Fruit fly (Drosophila melanogaster) whole organism, embryonic: ENCODE data around the gene nAChRalpha6.
A peak's percentile ranks its signal among the peaks of the same experiment; 100 is the strongest.

Experiments
- ATbp ChIP-seq: fragments of 200-800 bp; sonication (Bioruptor generic); optimal IDR thresholded peaks from 2 replicates; lab custom pipeline; 2017; ENCODE audit warnings: missing biosample characterization, mild to moderate bottlenecking, missing genetic modification characterization, missing genetic modification reagents
- Aef1 ChIP-seq: fragments of 200-800 bp; sonication (Bioruptor generic); IDR thresholded peaks from 3 replicates; pipeline ENCODE4 v1.3.6; 2022; ENCODE audit warnings: missing biosample characterization, missing genetic modification characterization
- CG12155 ChIP-seq: fragments of 200-800 bp; sonication (Bioruptor generic); optimal IDR thresholded peaks from 3 replicates; lab custom pipeline; 2016; ENCODE audit warnings: missing biosample characterization, missing genetic modification characterization
- CG12391 ChIP-seq: fragments of 200-800 bp; sonication (Bioruptor generic); optimal IDR thresholded peaks from 3 replicates; lab custom pipeline; 2018; ENCODE audit warnings: missing biosample characterization, mild to moderate bottlenecking, missing genetic modification characterization, moderate library complexity
- CG12659 ChIP-seq: fragments of 200-800 bp; sonication (Bioruptor generic); optimal IDR thresholded peaks from 3 replicates; lab custom pipeline; 2017; ENCODE audit warnings: mild to moderate bottlenecking, missing biosample characterization, missing genetic modification reagents, missing genetic modification characterization
- CG12769 ChIP-seq: fragments of 200-800 bp; sonication (Bioruptor generic); optimal IDR thresholded peaks from 2 replicates; lab custom pipeline; 2019; ENCODE audit warnings: missing biosample characterization, mild to moderate bottlenecking, missing genetic modification characterization, moderate library complexity
- CG13775 ChIP-seq: fragments of 200-800 bp; sonication (Bioruptor generic); optimal IDR thresholded peaks from 3 replicates; lab custom pipeline; 2017; ENCODE audit warnings: missing biosample characterization, mild to moderate bottlenecking, missing genetic modification characterization
- CG14441 ChIP-seq: fragments of 200-800 bp; sonication (Bioruptor generic); IDR thresholded peaks from 2 replicates; pipeline ENCODE4 v1.3.6; 2022; ENCODE audit warnings: missing biosample characterization, missing genetic modification characterization
- CG14965 ChIP-seq: fragments of 200-800 bp; sonication (Bioruptor generic); optimal IDR thresholded peaks from 2 replicates; lab custom pipeline; 2016; ENCODE audit warnings: missing biosample characterization, missing genetic modification characterization, borderline replicate concordance
- CG15269 ChIP-seq: fragments of 200-800 bp; sonication (Bioruptor generic); optimal IDR thresholded peaks from 2 replicates; lab custom pipeline; 2018; ENCODE audit warnings: missing biosample characterization, mild to moderate bottlenecking, missing genetic modification characterization, moderate library complexity
- CG18599 ChIP-seq: fragments of 200-800 bp; sonication (Bioruptor generic); optimal IDR thresholded peaks from 3 replicates; lab custom pipeline; 2017; ENCODE audit warnings: missing biosample characterization, missing genetic modification characterization, mild to moderate bottlenecking, moderate library complexity, missing genetic modification reagents
- CG2120 ChIP-seq: fragments of 200-800 bp; sonication (Bioruptor generic); optimal IDR thresholded peaks from 3 replicates; lab custom pipeline; 2016; ENCODE audit warnings: missing biosample characterization, missing genetic modification characterization
- CG30020 ChIP-seq: fragments of 200-800 bp; optimal IDR thresholded peaks from 2 replicates; lab custom pipeline; 2019; ENCODE audit warnings: missing biosample characterization, mild to moderate bottlenecking, missing genetic modification characterization, moderate library complexity
- CG30403 ChIP-seq: fragments of 200-800 bp; sonication (Bioruptor generic); optimal IDR thresholded peaks from 3 replicates; lab custom pipeline; 2016; ENCODE audit warnings: missing biosample characterization, missing genetic modification characterization
- CG3281 ChIP-seq: fragments of 200-800 bp; sonication (Bioruptor generic); optimal IDR thresholded peaks from 3 replicates; lab custom pipeline; 2017; ENCODE audit warnings: missing biosample characterization, mild to moderate bottlenecking, missing genetic modification characterization
- CG5180 ChIP-seq: fragments of 200-800 bp; sonication (Bioruptor generic); optimal IDR thresholded peaks from 3 replicates; lab custom pipeline; 2017; ENCODE audit warnings: missing biosample characterization, missing genetic modification characterization, mild to moderate bottlenecking, moderate library complexity, missing genetic modification reagents
- CG5953 ChIP-seq: fragments of 200-800 bp; sonication (Bioruptor generic); IDR thresholded peaks from 2 replicates; pipeline ENCODE4 v1.3.6; 2022; ENCODE audit warnings: missing biosample characterization, missing genetic modification characterization
- CG6254 ChIP-seq: fragments of 200-800 bp; sonication (Bioruptor generic); optimal IDR thresholded peaks from 3 replicates; lab custom pipeline; 2017; ENCODE audit warnings: mild to moderate bottlenecking, missing biosample characterization, missing genetic modification reagents, missing genetic modification characterization
- CG6854 ChIP-seq: fragments of 200-800 bp; sonication (Bioruptor generic); optimal IDR thresholded peaks from 3 replicates; lab custom pipeline; 2017; ENCODE audit warnings: missing biosample characterization, mild to moderate bottlenecking, missing genetic modification characterization
- CG7839 ChIP-seq: fragments of 200-800 bp; sonication (Bioruptor generic); optimal IDR thresholded peaks from 3 replicates; lab custom pipeline; 2018; ENCODE audit warnings: missing biosample characterization, mild to moderate bottlenecking, missing genetic modification characterization, moderate library complexity
- CG8924 ChIP-seq: fragments of 200-800 bp; optimal IDR thresholded peaks from 3 replicates; lab custom pipeline; 2019; ENCODE audit warnings: missing biosample characterization, mild to moderate bottlenecking, missing genetic modification characterization, moderate library complexity
- CG9727 ChIP-seq: fragments of 200-800 bp; sonication (Bioruptor generic); optimal IDR thresholded peaks from 3 replicates; lab custom pipeline; 2017; ENCODE audit warnings: missing biosample characterization, mild to moderate bottlenecking, missing genetic modification characterization
- Dfd ChIP-seq, 2 experiments: fragments of >200 bp; optimal IDR thresholded peaks; 2 replicates each; lab custom pipeline; 2017; ENCODE audit warnings: missing biosample characterization in 2 of 2, missing genetic modification characterization in 2 of 2
- Dip2 ChIP-seq: fragments of 200-800 bp; sonication (Bioruptor generic); IDR thresholded peaks from 2 replicates; pipeline ENCODE4 v1.3.6; 2022; ENCODE audit warnings: missing biosample characterization, missing genetic modification characterization
- Gug ChIP-seq: fragments of 200-800 bp; sonication (Bioruptor generic); IDR thresholded peaks from 4 replicates; pipeline ENCODE4 v1.3.6; 2022; ENCODE audit warnings: missing biosample characterization, missing genetic modification characterization
- Hand ChIP-seq: fragments of 200-800 bp; sonication (Bioruptor generic); optimal IDR thresholded peaks from 2 replicates; lab custom pipeline; 2017; ENCODE audit warnings: mild to moderate bottlenecking, missing biosample characterization, missing genetic modification reagents, missing genetic modification characterization
- Lhr ChIP-seq: fragments of 200-800 bp; sonication (Bioruptor generic); optimal IDR thresholded peaks from 3 replicates; lab custom pipeline; 2017; ENCODE audit warnings: mild to moderate bottlenecking, missing biosample characterization, missing genetic modification reagents, missing genetic modification characterization
- NfI ChIP-seq: fragments of 200-800 bp; sonication (Bioruptor generic); optimal IDR thresholded peaks from 3 replicates; lab custom pipeline; 2018; ENCODE audit warnings: missing biosample characterization, mild to moderate bottlenecking, missing genetic modification characterization, moderate library complexity
- Rfx ChIP-seq: fragments of 200-800 bp; sonication (Bioruptor generic); IDR thresholded peaks from 2 replicates; pipeline ENCODE4 v1.3.6; 2022; ENCODE audit warnings: missing biosample characterization, missing genetic modification characterization
- Scr ChIP-seq: fragments of 200-800 bp; sonication (Bioruptor generic); IDR thresholded peaks from 2 replicates; pipeline ENCODE4 v1.3.6; 2022; ENCODE audit warnings: missing biosample characterization, missing genetic modification characterization; ENCODE audit not compliant: partially characterized antibody
- Spps ChIP-seq: fragments of 200-800 bp; sonication (Bioruptor generic); optimal IDR thresholded peaks from 2 replicates; lab custom pipeline; 2018; ENCODE audit warnings: missing biosample characterization, mild to moderate bottlenecking, missing genetic modification characterization
- TFAM ChIP-seq: fragments of 200-800 bp; sonication (Bioruptor generic); optimal IDR thresholded peaks from 2 replicates; lab custom pipeline; 2017; ENCODE audit warnings: missing biosample characterization, missing genetic modification characterization, inconsistent platforms
- al ChIP-seq: fragments of 200-800 bp; sonication (Bioruptor generic); IDR thresholded peaks from 2 replicates; pipeline ENCODE4 v1.3.6; 2022; ENCODE audit warnings: missing biosample characterization, missing genetic modification characterization
- aop ChIP-seq: fragments of 200-800 bp; sonication (Bioruptor generic); IDR thresholded peaks from 2 replicates; pipeline ENCODE4 v1.3.6; 2022; ENCODE audit warnings: missing biosample characterization, missing genetic modification characterization
- bsh ChIP-seq, 2 experiments: fragments of 200-800 bp; sonication (Bioruptor generic); optimal IDR thresholded peaks; 2 replicates each; lab custom pipeline; 2017 to 2018; ENCODE audit warnings: mild to moderate bottlenecking in 2 of 2, missing biosample characterization in 2 of 2, missing genetic modification characterization in 2 of 2, moderate library complexity in 1 of 2
- chinmo ChIP-seq: fragments of 200-800 bp; sonication (Bioruptor generic); IDR thresholded peaks from 4 replicates; pipeline ENCODE4 v1.3.6; 2022; ENCODE audit warnings: missing biosample characterization, missing genetic modification characterization; ENCODE audit not compliant: partially characterized antibody
- cwo ChIP-seq: fragments of 200-800 bp; sonication (Bioruptor generic); optimal IDR thresholded peaks from 3 replicates; lab custom pipeline; 2017; ENCODE audit warnings: missing biosample characterization, missing genetic modification characterization, mild to moderate bottlenecking, moderate library complexity, missing genetic modification reagents
- danr ChIP-seq: fragments of 200-800 bp; sonication (Bioruptor generic); IDR thresholded peaks from 2 replicates; pipeline ENCODE4 v1.3.6; 2022; ENCODE audit warnings: missing biosample characterization, missing genetic modification characterization
- eve ChIP-seq, 2 experiments: fragments of >200 bp; optimal IDR thresholded peaks; 2 replicates each; lab custom pipeline; 2017; ENCODE audit warnings: missing biosample characterization in 2 of 2, missing genetic modification characterization in 2 of 2
- fu2 ChIP-seq: fragments of 200-800 bp; sonication (Bioruptor generic); optimal IDR thresholded peaks from 2 replicates; lab custom pipeline; 2016; ENCODE audit warnings: missing biosample characterization, missing genetic modification characterization
- ham ChIP-seq: fragments of 200-800 bp; sonication (Bioruptor generic); IDR thresholded peaks from 2 replicates; pipeline ENCODE4 v1.3.6; 2022; ENCODE audit warnings: missing biosample characterization, missing genetic modification characterization
- ind ChIP-seq: fragments of 200-800 bp; sonication (Bioruptor generic); optimal IDR thresholded peaks from 3 replicates; lab custom pipeline; 2016; ENCODE audit warnings: missing biosample characterization, missing genetic modification characterization
- mam ChIP-seq: fragments of 200-800 bp; sonication (Bioruptor generic); optimal IDR thresholded peaks from 3 replicates; lab custom pipeline; 2016; ENCODE audit warnings: missing biosample characterization, missing genetic modification characterization
- nmo ChIP-seq: fragments of 200-800 bp; sonication (Bioruptor generic); optimal IDR thresholded peaks from 2 replicates; lab custom pipeline; 2018; ENCODE audit warnings: missing biosample characterization, mild to moderate bottlenecking, missing genetic modification characterization, moderate library complexity
- prd ChIP-seq, 3 experiments: fragments of >200 bp in 2 of 3; fragments of 200-800 bp in 1 of 3; sonication (Bioruptor generic) in 1 of 3; optimal IDR thresholded peaks in 2 of 3; IDR thresholded peaks in 1 of 3; 2 replicates in 2 of 3; 3 replicates in 1 of 3; pipeline versions ENCODE4 v1.3.6 to Lab custom; 2017 to 2022; ENCODE audit warnings: missing biosample characterization in 1 of 3, missing genetic modification characterization in 1 of 3
- row ChIP-seq: fragments of 200-800 bp; sonication (Bioruptor generic); IDR thresholded peaks from 3 replicates; pipeline ENCODE4 v1.3.6; 2022; ENCODE audit warnings: missing biosample characterization, missing genetic modification characterization
- run ChIP-seq: fragments of 200-800 bp; sonication (Bioruptor generic); optimal IDR thresholded peaks from 3 replicates; lab custom pipeline; 2018; ENCODE audit warnings: missing biosample characterization, mild to moderate bottlenecking, missing genetic modification characterization
- slp2 ChIP-seq: fragments of 200-800 bp; sonication (Bioruptor generic); optimal IDR thresholded peaks from 2 replicates; lab custom pipeline; 2016; ENCODE audit warnings: missing biosample characterization, missing genetic modification characterization
- unpg ChIP-seq: fragments of 200-800 bp; sonication (Bioruptor generic); optimal IDR thresholded peaks from 3 replicates; lab custom pipeline; 2018; ENCODE audit warnings: missing biosample characterization, mild to moderate bottlenecking, missing genetic modification characterization, moderate library complexity

The nAChRalpha6 gene

DNA sequence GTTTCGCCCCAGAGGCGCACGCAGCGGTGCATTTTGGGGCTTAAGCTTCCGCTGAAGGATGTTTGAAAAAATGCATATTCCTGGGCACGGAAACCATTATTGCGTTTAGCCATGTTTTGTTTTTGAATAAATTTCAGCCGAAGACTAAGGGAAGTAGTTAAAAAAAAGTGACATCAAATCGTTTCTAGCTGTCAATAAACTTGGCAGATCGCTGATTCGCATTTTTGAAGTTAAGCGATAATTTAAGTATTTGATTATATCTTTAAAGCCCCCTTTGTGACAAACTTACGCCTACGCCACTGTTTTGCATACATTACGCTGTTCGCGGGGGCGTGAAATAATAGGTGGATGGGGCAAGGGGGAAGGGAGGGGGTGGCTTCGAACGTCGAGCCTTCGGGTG lies 21.7 kb downstream of the nAChRalpha6 start:
- TF ChIP-seq Gug (GFP tag; lab: Robert Waterston, UW) (0 out of 4 replicates have a peak, but pooled peaks have one; percentile 14), ind (GFP tag; lab: Kevin White, UChicago) (peak; percentile 34), mam (GFP tag; lab: Kevin White, UChicago) (no peak), CG30020 (tag; lab: Kevin White, UChicago) (no peak), Aef1 (GFP tag; lab: Robert Waterston, UW) (0 out of 3 replicates have a peak, but pooled peaks have one; percentile 15), CG12155 (GFP tag; lab: Kevin White, UChicago) (no peak), TFAM (GFP tag; lab: Kevin White, UChicago) (no peak), ATbp (peak; percentile 2), CG12659 (GFP tag; lab: Kevin White, UChicago) (peak; percentile 38), CG12769 (tag; lab: Kevin White, UChicago) (peak; percentile 24), Lhr (GFP tag; lab: Kevin White, UChicago) (no peak), row (GFP tag; lab: Robert Waterston, UW) (peak; percentile 41; the same call in 1 of the 3 replicates), Dip2 (GFP tag; lab: Robert Waterston, UW) (no peak), prd (optimal IDR thresholded peaks at IDR 0.05; lab: Kevin White, UChicago) (no peak), prd (GFP tag; IDR thresholded peaks at IDR 0.05; lab: Robert Waterston, UW) (peak; percentile 15; the same call in 1 of the 3 replicates), CG9727 (GFP tag; lab: Kevin White, UChicago) (peak; percentile 48), CG12391 (tag; lab: Kevin White, UChicago) (peak; percentile 8), CG14965 (GFP tag; lab: Kevin White, UChicago) (no peak), danr (no peak), CG14441 (GFP tag; lab: Robert Waterston, UW) (peak; percentile 9; the same call in 1 of the 2 replicates), chinmo (GFP tag; lab: Robert Waterston, UW) (no peak), CG13775 (GFP tag; lab: Kevin White, UChicago) (peak; percentile 16), unpg (GFP tag; lab: Kevin White, UChicago) (no peak), bsh (GFP tag; optimal IDR thresholded peaks at IDR 0.05; lab: Kevin White, UChicago) (no peak), Spps (tag; lab: Kevin White, UChicago) (no peak), CG3281 (GFP tag; lab: Kevin White, UChicago) (peak; percentile 42), CG5180 (GFP tag; lab: Kevin White, UChicago) (no peak), CG5953 (GFP tag; lab: Robert Waterston, UW) (no peak), eve (GFP tag; optimal IDR thresholded peaks at IDR 0.05; lab: Kevin White, UChicago) (peak in 1 of 2 experiments; percentile 39), cwo (GFP tag; lab: Kevin White, UChicago) (peak; percentile 34), Hand (GFP tag; lab: Kevin White, UChicago) (peak; percentile 52), al (peak; percentile 14; the same call in 1 of the 2 replicates), CG2120 (peak; percentile 67), nmo (GFP tag; lab: Kevin White, UChicago) (peak; percentile 16), CG30403 (GFP tag; lab: Kevin White, UChicago) (peak; percentile 50), ham (no peak), run (tag; lab: Kevin White, UChicago) (no peak), Rfx (GFP tag; lab: Robert Waterston, UW) (peak; percentile 33; the same call in 1 of the 2 replicates), fu2 (GFP tag; lab: Kevin White, UChicago) (no peak), CG15269 (tag; lab: Kevin White, UChicago) (peak; percentile 38), CG7839 (tag; lab: Kevin White, UChicago) (no peak), Dfd (GFP tag; optimal IDR thresholded peaks at IDR 0.05; lab: Kevin White, UChicago) (no peak), CG8924 (tag; lab: Kevin White, UChicago) (peak; percentile 16), aop (no peak), CG6254 (GFP tag; lab: Kevin White, UChicago) (no peak), CG18599 (GFP tag; lab: Kevin White, UChicago) (peak; percentile 79), slp2 (no peak), Scr (GFP tag; lab: Robert Waterston, UW) (no peak), NfI (peak; percentile 31), CG6854 (GFP tag; lab: Kevin White, UChicago) (peak; percentile 4)
